Worm (Caenorhabditis elegans) whole organism, mixed stage, embryonic: Measurements from ENCODE around the gene rpl-3.

ENCODE experiments used
- snpc-4 ChIP-seq: fragments of 150-350 bp; optimal IDR thresholded peaks from 2 replicates; lab custom pipeline; 2014; ENCODE audit warnings: missing biosample characterization, missing genetic modification characterization
- unc-39 ChIP-seq: fragments of 150-350 bp; optimal IDR thresholded peaks from 2 replicates; lab custom pipeline; 2014; ENCODE audit warnings: missing biosample characterization, missing genetic modification characterization
- unc-62 ChIP-seq: fragments of 150-350 bp; optimal IDR thresholded peaks from 2 replicates; lab custom pipeline; 2014; ENCODE audit warnings: missing biosample characterization, missing genetic modification reagents, missing genetic modification characterization
- ztf-11 ChIP-seq: fragments of 150-350 bp; optimal IDR thresholded peaks from 2 replicates; lab custom pipeline; 2014; ENCODE audit warnings: missing biosample characterization, missing genetic modification characterization

- TF ChIP-seq ztf-11 (tag; lab: Kevin White, UChicago) (no peak), snpc-4 (tag; lab: Kevin White, UChicago) (no peak), unc-39 (tag; lab: Kevin White, UChicago) (no peak), unc-62 (GFP tag; lab: Kevin White, UChicago) (no peak)
Measured at ce11 chrIII:3874492-3874891, 6.8 kb downstream of the rpl-3 start.
